Worm (Caenorhabditis elegans): ENCODE results near the gene srbc-3.

- TF ChIP-seq dao-5 (tag; optimal IDR thresholded peaks at IDR 0.05): no peak
- TF ChIP-seq him-1 (tag; optimal IDR thresholded peaks at IDR 0.05): no peak
These were observed 38.3 kb downstream of the srbc-3 start, which contains the start of gene fbxa-65 for ce11 chrV:3346434-3347019.
